Worm (Caenorhabditis elegans) whole organism, mixed stage, embryonic: ENCODE measurements around the gene C54C6.7.

Experiments
- M03D4.4 ChIP-seq: sonication (generic microtip); optimal IDR thresholded peaks from 2 replicates; lab custom pipeline; 2017; ENCODE audit warnings: mild to moderate bottlenecking, missing genetic modification characterization, missing compliant biosample characterization
- bed-3 ChIP-seq: fragments of 200-800 bp; sonication (Bioruptor generic); optimal IDR thresholded peaks from 3 replicates; lab custom pipeline; 2018; ENCODE audit warnings: mild to moderate bottlenecking, missing genetic modification characterization, moderate library complexity, missing compliant biosample characterization
- blmp-1 ChIP-seq: fragments of 150-350 bp; optimal IDR thresholded peaks from 2 replicates; lab custom pipeline; 2014; ENCODE audit warnings: missing biosample characterization, missing genetic modification characterization
- ceh-39 ChIP-seq: fragments of 150-350 bp; optimal IDR thresholded peaks from 2 replicates; lab custom pipeline; 2014; ENCODE audit warnings: missing biosample characterization, missing genetic modification characterization
- ceh-43 ChIP-seq: fragments of 200-800 bp; sonication (Bioruptor generic); optimal IDR thresholded peaks from 2 replicates; lab custom pipeline; 2018; ENCODE audit warnings: mild to moderate bottlenecking, missing genetic modification characterization, moderate library complexity, missing compliant biosample characterization
- ceh-83 ChIP-seq: fragments of 200-800 bp; sonication (Bioruptor generic); optimal IDR thresholded peaks from 2 replicates; lab custom pipeline; 2018; ENCODE audit warnings: mild to moderate bottlenecking, missing genetic modification characterization, missing compliant biosample characterization
- ces-1 ChIP-seq: fragments of 150-350 bp; optimal IDR thresholded peaks from 2 replicates; lab custom pipeline; 2014; ENCODE audit warnings: missing biosample characterization, missing genetic modification reagents, missing genetic modification characterization
- cnd-1 ChIP-seq: fragments of 200-800 bp; sonication (Bioruptor generic); optimal IDR thresholded peaks from 2 replicates; lab custom pipeline; 2018; ENCODE audit warnings: mild to moderate bottlenecking, missing genetic modification characterization, missing compliant biosample characterization
- drap-1 ChIP-seq: fragments of 200-800 bp; sonication (Bioruptor generic); optimal IDR thresholded peaks from 3 replicates; lab custom pipeline; 2018; ENCODE audit warnings: mild to moderate bottlenecking, missing genetic modification characterization, missing compliant biosample characterization
- elt-1 ChIP-seq: sonication (generic microtip); optimal IDR thresholded peaks from 2 replicates; lab custom pipeline; 2017; ENCODE audit warnings: missing genetic modification characterization, mild to moderate bottlenecking, missing compliant biosample characterization, antibody characterized with exemption, moderate library complexity, borderline replicate concordance; ENCODE audit not compliant: insufficient read depth
- elt-3 ChIP-seq: fragments of 150-350 bp; optimal IDR thresholded peaks from 2 replicates; lab custom pipeline; 2014; ENCODE audit warnings: missing biosample characterization, missing genetic modification characterization
- flh-1 ChIP-seq: fragments of 200-800 bp; sonication (Bioruptor generic); optimal IDR thresholded peaks from 2 replicates; lab custom pipeline; 2018; ENCODE audit warnings: mild to moderate bottlenecking, missing genetic modification characterization, moderate library complexity, missing compliant biosample characterization
- ham-2 ChIP-seq: fragments of 200-800 bp; sonication (Bioruptor generic); optimal IDR thresholded peaks from 2 replicates; lab custom pipeline; 2018; ENCODE audit warnings: mild to moderate bottlenecking, missing genetic modification characterization, missing compliant biosample characterization
- hlh-1 ChIP-seq: fragments of 150-350 bp; optimal IDR thresholded peaks from 2 replicates; lab custom pipeline; 2014; ENCODE audit warnings: missing biosample characterization, missing genetic modification reagents, missing genetic modification characterization
- lin-13 ChIP-seq: fragments of 150-350 bp; optimal IDR thresholded peaks from 2 replicates; lab custom pipeline; 2014; ENCODE audit warnings: missing biosample characterization, missing genetic modification characterization
- lin-32 ChIP-seq: fragments of 200-800 bp; sonication (Bioruptor generic); optimal IDR thresholded peaks from 2 replicates; lab custom pipeline; 2018; ENCODE audit warnings: mild to moderate bottlenecking, missing genetic modification characterization, missing compliant biosample characterization
- lsy-2 ChIP-seq: fragments of 150-350 bp; optimal IDR thresholded peaks from 2 replicates; lab custom pipeline; 2014; ENCODE audit warnings: missing biosample characterization, missing genetic modification characterization
- mab-5 ChIP-seq: fragments of 150-350 bp; optimal IDR thresholded peaks from 2 replicates; lab custom pipeline; 2014; ENCODE audit warnings: missing biosample characterization, missing genetic modification characterization
- mep-1 ChIP-seq: fragments of 150-350 bp; optimal IDR thresholded peaks from 2 replicates; lab custom pipeline; 2017; ENCODE audit warnings: missing biosample characterization, missing genetic modification reagents, missing genetic modification characterization, inconsistent platforms
- mls-2 ChIP-seq: sonication (generic microtip); optimal IDR thresholded peaks from 2 replicates; lab custom pipeline; 2016; ENCODE audit warnings: mild to moderate bottlenecking, missing genetic modification characterization, moderate library complexity, missing compliant biosample characterization
- nhr-12 ChIP-seq: fragments of 150-350 bp; optimal IDR thresholded peaks from 2 replicates; lab custom pipeline; 2014; ENCODE audit warnings: missing biosample characterization, missing genetic modification characterization
- nhr-2 ChIP-seq: fragments of 150-350 bp; optimal IDR thresholded peaks from 2 replicates; lab custom pipeline; 2014; ENCODE audit warnings: missing biosample characterization, missing genetic modification characterization
- nhr-237 ChIP-seq: fragments of 150-350 bp; optimal IDR thresholded peaks from 2 replicates; lab custom pipeline; 2014; ENCODE audit warnings: missing biosample characterization, missing genetic modification characterization
- nhr-28 ChIP-seq: fragments of 150-350 bp; optimal IDR thresholded peaks from 2 replicates; lab custom pipeline; 2014; ENCODE audit warnings: missing biosample characterization, missing genetic modification characterization
- nhr-76 ChIP-seq: sonication (generic microtip); optimal IDR thresholded peaks from 2 replicates; lab custom pipeline; 2017; ENCODE audit warnings: missing biosample characterization, missing genetic modification characterization
- pha-4 ChIP-seq: fragments of 150-350 bp; optimal IDR thresholded peaks from 2 replicates; lab custom pipeline; 2018; ENCODE audit warnings: missing biosample characterization, missing genetic modification reagents, missing genetic modification characterization
- sem-2 ChIP-seq: fragments of 200-800 bp; sonication (Bioruptor generic); optimal IDR thresholded peaks from 2 replicates; lab custom pipeline; 2018; ENCODE audit warnings: mild to moderate bottlenecking, missing genetic modification characterization, missing compliant biosample characterization
- snpc-4 ChIP-seq: fragments of 150-350 bp; optimal IDR thresholded peaks from 2 replicates; lab custom pipeline; 2014; ENCODE audit warnings: missing biosample characterization, missing genetic modification characterization
- sptf-1 ChIP-seq: sonication (generic microtip); optimal IDR thresholded peaks from 2 replicates; lab custom pipeline; 2017; ENCODE audit warnings: mild to moderate bottlenecking, missing genetic modification characterization, moderate library complexity, missing compliant biosample characterization
- tbx-8 ChIP-seq: fragments of 200-800 bp; sonication (Bioruptor generic); optimal IDR thresholded peaks from 2 replicates; lab custom pipeline; 2018; ENCODE audit warnings: mild to moderate bottlenecking, missing genetic modification characterization, moderate library complexity, missing compliant biosample characterization
- unc-120 ChIP-seq: sonication (generic microtip); optimal IDR thresholded peaks from 2 replicates; lab custom pipeline; 2017; ENCODE audit warnings: missing genetic modification characterization, missing compliant biosample characterization; ENCODE audit not compliant: poor library complexity, severe bottlenecking
- unc-39 ChIP-seq: fragments of 150-350 bp; optimal IDR thresholded peaks from 2 replicates; lab custom pipeline; 2014; ENCODE audit warnings: missing biosample characterization, missing genetic modification characterization
- unc-62 ChIP-seq: fragments of 150-350 bp; optimal IDR thresholded peaks from 2 replicates; lab custom pipeline; 2014; ENCODE audit warnings: missing biosample characterization, missing genetic modification reagents, missing genetic modification characterization
- zip-8 ChIP-seq: fragments of 150-350 bp; optimal IDR thresholded peaks from 2 replicates; lab custom pipeline; 2014; ENCODE audit warnings: missing biosample characterization, missing genetic modification characterization
- ztf-11 ChIP-seq: fragments of 150-350 bp; optimal IDR thresholded peaks from 2 replicates; lab custom pipeline; 2014; ENCODE audit warnings: missing biosample characterization, missing genetic modification characterization

The C54C6.7 gene

DNA sequence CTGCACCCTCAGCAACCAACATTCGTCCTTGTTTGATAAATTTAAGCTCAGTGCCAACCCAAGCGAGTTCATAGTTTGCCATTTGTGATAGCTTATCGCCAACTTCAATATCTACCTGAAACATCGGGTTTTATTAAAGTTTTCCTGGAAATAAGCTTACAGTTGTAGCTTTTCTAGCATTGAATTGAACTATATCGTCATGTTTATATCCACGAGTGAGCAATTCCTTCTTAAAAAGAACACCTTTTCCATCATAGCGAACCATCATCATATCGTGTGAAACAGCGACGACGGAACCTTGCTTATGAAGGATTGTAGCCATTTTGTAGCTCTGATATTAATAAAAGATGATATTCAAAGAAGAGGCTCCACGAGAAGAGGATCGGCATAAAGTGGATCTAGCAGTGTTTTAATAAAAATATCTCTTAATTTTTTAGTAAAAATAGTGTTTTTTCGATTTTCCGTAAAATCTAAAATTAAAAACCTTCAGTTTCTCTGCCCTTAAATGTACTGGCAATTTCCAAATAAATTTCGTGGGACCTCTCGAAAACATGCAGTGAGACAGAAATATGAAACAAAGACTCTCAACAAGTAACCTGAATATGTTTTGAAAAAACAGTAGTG is 43.9 kb downstream of the C54C6.7 start, which contains the start of gene M01F1.8:
Gene M01F1.8, minus strand, starts transcription at position 335 of the 624 bp plus-strand sequence.
- no peak for TF ChIP-seq ces-1
- TF ChIP-seq nhr-76 = no peak
- TF ChIP-seq nhr-28 = no peak
- TF ChIP-seq zip-8 (tag; lab: Kevin White, UChicago) = no peak
- TF ChIP-seq lsy-2 (tag; lab: Kevin White, UChicago) = no peak
- no peak for TF ChIP-seq blmp-1
- TF ChIP-seq unc-120 (tag; lab: Kevin White, UChicago) = no peak
- TF ChIP-seq ceh-43 (GFP tag; lab: Kevin White, UChicago) = no peak
- TF ChIP-seq tbx-8 (GFP tag; lab: Kevin White, UChicago) = no peak
- no peak for TF ChIP-seq bed-3 (GFP tag; lab: Kevin White, UChicago)
- TF ChIP-seq unc-62 (GFP tag; lab: Kevin White, UChicago) = no peak
- no peak for TF ChIP-seq ztf-11 (tag; lab: Kevin White, UChicago)
- no peak for TF ChIP-seq nhr-237 (tag; lab: Kevin White, UChicago)
- TF ChIP-seq nhr-12 (tag; lab: Kevin White, UChicago) = no peak
- no peak for TF ChIP-seq hlh-1 (tag; lab: Kevin White, UChicago)

DNA sequence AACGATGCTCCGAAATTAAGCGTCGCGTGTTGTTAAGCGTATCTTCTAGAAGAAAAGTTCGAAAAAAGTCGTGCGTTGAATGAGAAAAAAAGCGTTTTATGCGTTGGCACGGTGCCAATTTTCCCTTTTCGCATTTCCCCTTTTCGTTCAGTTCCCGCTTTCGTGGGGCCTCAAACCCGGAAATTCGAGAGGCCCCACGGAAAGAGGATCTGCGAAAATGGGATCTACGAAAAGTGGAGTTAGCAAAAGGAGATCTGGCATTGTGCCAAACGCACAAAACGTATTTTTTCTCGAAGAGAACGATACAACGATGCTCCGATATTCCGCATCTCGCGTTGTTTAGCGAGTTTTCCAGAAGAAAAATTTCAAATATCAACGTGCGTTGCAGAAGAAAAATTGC is 46.4 kb downstream of the C54C6.7 start:
- TF ChIP-seq sptf-1 (tag; lab: Kevin White, UChicago) (peak; percentile 97), ceh-43 (GFP tag; lab: Kevin White, UChicago) (peak; percentile 81), ceh-83 (GFP tag; lab: Kevin White, UChicago) (peak; percentile 96), sem-2 (GFP tag; lab: Kevin White, UChicago) (peak; percentile 91), lsy-2 (tag; lab: Kevin White, UChicago) (no peak), lin-13 (tag; lab: Kevin White, UChicago) (peak; percentile 29), elt-1 (no peak), unc-39 (tag; lab: Kevin White, UChicago) (no peak), ceh-39 (tag; lab: Kevin White, UChicago) (no peak), nhr-2 (tag; lab: Kevin White, UChicago) (no peak), bed-3 (GFP tag; lab: Kevin White, UChicago) (peak; percentile 94), mab-5 (tag; lab: Kevin White, UChicago) (no peak), cnd-1 (tag; lab: Kevin White, UChicago) (peak; percentile 98), ces-1 (peak; percentile 46), elt-3 (tag; lab: Kevin White, UChicago) (no peak), blmp-1 (no peak), flh-1 (GFP tag; lab: Kevin White, UChicago) (peak; percentile 69), nhr-12 (tag; lab: Kevin White, UChicago) (no peak), M03D4.4 (peak; percentile 92), mep-1 (tag; lab: Kevin White, UChicago) (peak; percentile 62), nhr-76 (no peak), ztf-11 (tag; lab: Kevin White, UChicago) (no peak), lin-32 (GFP tag; lab: Kevin White, UChicago) (peak; percentile 97), hlh-1 (tag; lab: Kevin White, UChicago) (no peak), nhr-237 (tag; lab: Kevin White, UChicago) (no peak), tbx-8 (GFP tag; lab: Kevin White, UChicago) (peak; percentile 100), zip-8 (tag; lab: Kevin White, UChicago) (no peak), unc-62 (GFP tag; lab: Kevin White, UChicago) (no peak), unc-120 (tag; lab: Kevin White, UChicago) (peak; percentile 71), drap-1 (GFP tag; lab: Kevin White, UChicago) (peak; percentile 95), snpc-4 (tag; lab: Kevin White, UChicago) (no peak), nhr-28 (no peak), ham-2 (GFP tag; lab: Kevin White, UChicago) (peak; percentile 85), mls-2 (peak; percentile 98), pha-4 (tag; lab: Kevin White, UChicago) (no peak)

DNA sequence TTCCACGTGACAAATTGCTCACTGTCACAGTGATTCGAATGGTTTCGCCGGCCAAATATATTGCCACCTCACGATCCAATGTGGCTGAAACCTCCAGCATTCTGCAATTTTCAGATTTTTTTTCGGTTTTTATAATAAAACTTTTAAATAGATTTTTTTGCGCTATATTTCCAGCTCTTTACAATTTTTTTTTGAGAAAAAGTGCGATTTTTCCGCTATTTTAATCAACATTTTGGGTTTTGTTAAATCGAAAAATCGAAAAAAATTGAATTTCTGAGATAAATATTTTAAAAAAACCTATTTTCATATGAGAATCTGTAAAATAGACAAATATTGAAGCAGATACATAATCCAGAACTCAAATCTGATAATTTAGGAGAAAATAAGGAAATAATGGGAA is 47.3 kb downstream of the C54C6.7 start, which contains the start of gene M01F1.9:
Gene M01F1.9, minus strand, starts transcription at position 101 of the 400 bp plus-strand sequence.
- TF ChIP-seq lin-13 (tag; lab: Kevin White, UChicago) (no peak), elt-3 (tag; lab: Kevin White, UChicago) (no peak), zip-8 (tag; lab: Kevin White, UChicago) (no peak)
